Worm (Caenorhabditis elegans) whole organism, late embryonic: Measurements from ENCODE around the gene F39G3.3.
A peak's percentile ranks its signal among the peaks of the same experiment; 100 is the strongest.

Experiments
- C08G9.2 ChIP-seq: sonication (generic microtip); optimal IDR thresholded peaks from 2 replicates; lab custom pipeline; 2016; ENCODE audit warnings: mild to moderate bottlenecking, missing genetic modification characterization, moderate library complexity, missing compliant biosample characterization
- ama-1 ChIP-seq: fragments of 150-350 bp; optimal IDR thresholded peaks from 2 replicates; lab custom pipeline; 2014
- ceh-14 ChIP-seq: sonication (generic microtip); optimal IDR thresholded peaks from 2 replicates; lab custom pipeline; 2016; ENCODE audit warnings: missing genotype, missing genetic modification characterization, missing compliant biosample characterization
- ceh-18 ChIP-seq: sonication (generic microtip); optimal IDR thresholded peaks from 2 replicates; lab custom pipeline; 2016; ENCODE audit warnings: missing genetic modification characterization, missing compliant biosample characterization
- ceh-19 ChIP-seq: fragments of 200-800 bp; sonication (Bioruptor generic); optimal IDR thresholded peaks from 2 replicates; lab custom pipeline; 2018; ENCODE audit warnings: mild to moderate bottlenecking, missing genetic modification characterization, missing compliant biosample characterization
- ceh-2 ChIP-seq: sonication (generic microtip); optimal IDR thresholded peaks from 2 replicates; lab custom pipeline; 2016; ENCODE audit warnings: missing genotype, missing genetic modification characterization, missing compliant biosample characterization
- ceh-22 ChIP-seq: sonication (generic microtip); optimal IDR thresholded peaks from 2 replicates; lab custom pipeline; 2017; ENCODE audit warnings: missing biosample characterization, missing genetic modification characterization
- ceh-24 ChIP-seq: sonication (generic microtip); optimal IDR thresholded peaks from 2 replicates; lab custom pipeline; 2016; ENCODE audit warnings: mild to moderate bottlenecking, missing genetic modification characterization, missing compliant biosample characterization
- ceh-30 ChIP-seq: fragments of 150-350 bp; optimal IDR thresholded peaks from 2 replicates; lab custom pipeline; 2014; ENCODE audit warnings: missing biosample characterization, missing genetic modification characterization
- ceh-31 ChIP-seq: sonication (generic microtip); optimal IDR thresholded peaks from 2 replicates; lab custom pipeline; 2016; ENCODE audit warnings: missing genetic modification characterization, missing compliant biosample characterization
- ceh-48 ChIP-seq: sonication (generic microtip); optimal IDR thresholded peaks from 2 replicates; lab custom pipeline; 2016; ENCODE audit warnings: missing genetic modification characterization, inconsistent platforms, missing compliant biosample characterization
- che-1 ChIP-seq: sonication (generic microtip); optimal IDR thresholded peaks from 2 replicates; lab custom pipeline; 2016; ENCODE audit warnings: mild to moderate bottlenecking, missing genetic modification characterization, missing compliant biosample characterization
- dmd-4 ChIP-seq: sonication (generic microtip); optimal IDR thresholded peaks from 2 replicates; lab custom pipeline; 2016; ENCODE audit warnings: borderline replicate concordance, missing genetic modification characterization, missing compliant biosample characterization
- dve-1 ChIP-seq: sonication (generic microtip); optimal IDR thresholded peaks from 2 replicates; lab custom pipeline; 2017; ENCODE audit warnings: antibody characterized with exemption, mild to moderate bottlenecking, missing genetic modification characterization, missing compliant biosample characterization
- elt-2 ChIP-seq: sonication (generic microtip); optimal IDR thresholded peaks from 2 replicates; lab custom pipeline; 2016; ENCODE audit warnings: missing genetic modification reagents, missing genetic modification characterization, missing compliant biosample characterization
- ets-4 ChIP-seq: sonication (generic microtip); optimal IDR thresholded peaks from 2 replicates; lab custom pipeline; 2016; ENCODE audit warnings: missing genetic modification characterization, missing compliant biosample characterization
- fax-1 ChIP-seq: sonication (generic microtip); optimal IDR thresholded peaks from 2 replicates; lab custom pipeline; 2016; ENCODE audit warnings: missing genotype, missing genetic modification characterization, missing compliant biosample characterization
- fkh-6 ChIP-seq: sonication (generic microtip); optimal IDR thresholded peaks from 2 replicates; lab custom pipeline; 2016; ENCODE audit warnings: missing genetic modification characterization, missing compliant biosample characterization
- hlh-13 ChIP-seq: fragments of 200-800 bp; sonication (Bioruptor generic); optimal IDR thresholded peaks from 2 replicates; lab custom pipeline; 2018; ENCODE audit warnings: mild to moderate bottlenecking, missing genetic modification characterization, missing compliant biosample characterization
- hlh-6 ChIP-seq: sonication (generic microtip); optimal IDR thresholded peaks from 2 replicates; lab custom pipeline; 2016; ENCODE audit warnings: missing genotype, missing genetic modification characterization, missing compliant biosample characterization
- lim-6 ChIP-seq: sonication (generic microtip); optimal IDR thresholded peaks from 2 replicates; lab custom pipeline; 2016; ENCODE audit warnings: missing genetic modification characterization, missing compliant biosample characterization
- mec-3 ChIP-seq: sonication (generic microtip); optimal IDR thresholded peaks from 2 replicates; lab custom pipeline; 2016; ENCODE audit warnings: borderline replicate concordance, missing genetic modification characterization, missing compliant biosample characterization
- nhr-11 ChIP-seq: fragments of 150-350 bp; optimal IDR thresholded peaks from 2 replicates; lab custom pipeline; 2014; ENCODE audit warnings: missing biosample characterization, missing genetic modification characterization
- npax-4 ChIP-seq: sonication (generic microtip); optimal IDR thresholded peaks from 2 replicates; lab custom pipeline; 2016; ENCODE audit warnings: missing genetic modification characterization, missing compliant biosample characterization
- odd-2 ChIP-seq: sonication (generic microtip); optimal IDR thresholded peaks from 2 replicates; lab custom pipeline; 2017; ENCODE audit warnings: antibody characterized with exemption, mild to moderate bottlenecking, missing genetic modification characterization, missing compliant biosample characterization
- pat-9 ChIP-seq: fragments of 200-800 bp; sonication (Bioruptor generic); optimal IDR thresholded peaks from 2 replicates; lab custom pipeline; 2018; ENCODE audit warnings: mild to moderate bottlenecking, missing genetic modification characterization, moderate library complexity, missing compliant biosample characterization
- pha-2 ChIP-seq: sonication (generic microtip); optimal IDR thresholded peaks from 2 replicates; lab custom pipeline; 2017; ENCODE audit warnings: mild to moderate bottlenecking, missing genetic modification characterization, missing compliant biosample characterization
- pha-4 ChIP-seq: fragments of 150-350 bp; optimal IDR thresholded peaks from 2 replicates; lab custom pipeline; 2018; ENCODE audit warnings: missing biosample characterization, missing genetic modification reagents, missing genetic modification characterization
- pqm-1 ChIP-seq: sonication (generic microtip); optimal IDR thresholded peaks from 2 replicates; lab custom pipeline; 2016; ENCODE audit warnings: missing genetic modification characterization, missing compliant biosample characterization
- ref-2 ChIP-seq: sonication (generic microtip); optimal IDR thresholded peaks from 2 replicates; lab custom pipeline; 2016; ENCODE audit warnings: missing genetic modification characterization, missing compliant biosample characterization
- sox-4 ChIP-seq: sonication (generic microtip); optimal IDR thresholded peaks from 2 replicates; lab custom pipeline; 2017; ENCODE audit warnings: mild to moderate bottlenecking, missing genetic modification characterization, inconsistent platforms, missing compliant biosample characterization
- syd-9 ChIP-seq: sonication (generic microtip); optimal IDR thresholded peaks from 2 replicates; lab custom pipeline; 2016; ENCODE audit warnings: mild to moderate bottlenecking, missing genetic modification characterization, moderate library complexity, missing compliant biosample characterization
- tbx-2 ChIP-seq: sonication (generic microtip); optimal IDR thresholded peaks from 2 replicates; lab custom pipeline; 2016; ENCODE audit warnings: missing genetic modification characterization, missing compliant biosample characterization
- tbx-7 ChIP-seq: sonication (generic microtip); optimal IDR thresholded peaks from 2 replicates; lab custom pipeline; 2016; ENCODE audit warnings: missing genotype, missing genetic modification characterization, missing compliant biosample characterization
- ttx-3 ChIP-seq: sonication (generic microtip); optimal IDR thresholded peaks from 2 replicates; lab custom pipeline; 2016; ENCODE audit warnings: missing genetic modification reagents, missing genetic modification characterization, missing compliant biosample characterization
- unc-86 ChIP-seq: sonication (generic microtip); optimal IDR thresholded peaks from 2 replicates; lab custom pipeline; 2016; ENCODE audit warnings: missing genetic modification characterization, missing compliant biosample characterization
- zip-5 ChIP-seq: sonication (generic microtip); optimal IDR thresholded peaks from 2 replicates; lab custom pipeline; 2016; ENCODE audit warnings: missing genetic modification characterization, missing compliant biosample characterization

Gene F39G3.3

DNA sequence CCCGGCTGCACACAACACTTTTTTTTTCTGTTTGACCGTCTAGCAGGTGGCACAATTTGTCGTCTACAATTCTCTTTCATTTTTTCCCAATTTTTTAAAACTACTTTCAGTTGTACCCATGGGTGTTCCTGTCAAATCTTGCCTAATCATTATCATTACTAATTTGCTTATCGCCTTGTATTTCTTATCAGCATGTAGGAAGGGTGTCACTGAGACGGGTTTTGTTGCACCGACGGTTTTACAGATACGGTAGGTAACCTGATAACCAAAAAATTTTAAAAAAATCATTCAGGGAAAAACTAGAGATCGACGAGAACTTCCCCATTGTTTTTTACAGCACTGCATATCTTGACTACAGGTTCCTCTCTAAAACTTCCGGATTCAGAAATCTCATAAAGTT is 6.0 kb downstream of the F39G3.3 start, which contains the start of gene F39G3.2:
Gene F39G3.2, plus strand, starts transcription at position 105 of the 400 bp plus-strand sequence.
- TF ChIP-seq elt-2 (peak; percentile 98), pat-9 (no peak)

DNA sequence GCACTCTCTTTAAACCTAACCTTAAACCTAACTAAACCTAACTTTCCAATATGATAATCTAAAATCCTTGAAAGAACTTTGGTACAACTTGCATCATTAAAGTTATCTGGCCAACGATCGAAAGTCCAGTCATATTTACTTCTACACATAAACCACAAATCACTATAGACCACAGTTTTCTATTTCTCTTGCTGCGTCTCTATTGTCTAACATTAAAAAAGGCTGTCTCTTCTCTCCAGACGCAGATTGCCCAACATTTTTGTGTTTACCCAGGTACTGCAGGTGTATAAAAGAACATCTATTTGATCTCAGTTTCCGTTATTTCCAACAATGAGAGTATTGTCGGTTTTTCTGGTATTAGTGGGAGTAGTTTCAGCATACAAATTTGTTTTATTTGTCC is 10.5 kb downstream of the F39G3.3 start, which contains the start of gene ugt-61:
Gene ugt-61, plus strand, starts transcription at position 233 of the 400 bp plus-strand sequence.
- TF ChIP-seq ceh-48 (tag; lab: Kevin White, UChicago) (no peak), sox-4 (tag; lab: Kevin White, UChicago) (no peak), fax-1 (tag; lab: Kevin White, UChicago) (no peak), dmd-4 (no peak), che-1 (no peak), lim-6 (no peak)
- TF ChIP-seq, all 69 proteins: peak for 0

DNA sequence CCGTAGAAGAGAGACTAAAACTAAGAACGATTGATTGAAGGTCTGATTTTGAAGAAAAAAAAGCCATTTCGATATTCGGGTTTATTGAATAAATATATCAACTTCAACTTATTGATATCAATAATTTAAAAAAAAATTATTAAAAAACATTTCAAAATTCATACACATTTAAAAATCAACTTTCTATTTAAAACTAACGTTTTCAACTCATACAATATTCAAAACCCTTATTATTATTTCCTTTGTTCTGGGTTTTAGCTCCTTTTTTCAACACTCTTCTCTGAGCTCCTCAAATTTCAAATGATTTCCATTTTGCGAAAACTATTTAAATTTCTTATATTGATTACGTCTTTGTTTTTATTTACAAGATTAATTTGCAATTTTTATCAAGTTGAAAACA is 13.6 kb downstream of the F39G3.3 start, which contains the start of gene C18G1.7:
Gene C18G1.7, plus strand, starts transcription at position 301 of the 400 bp plus-strand sequence.
- TF ChIP-seq ama-1 (lab: Kevin White, UChicago) (no peak), mec-3 (tag; lab: Kevin White, UChicago) (no peak), ceh-22 (tag; lab: Kevin White, UChicago) (no peak), hlh-13 (GFP tag; lab: Kevin White, UChicago) (no peak), fax-1 (tag; lab: Kevin White, UChicago) (no peak), ceh-2 (tag; lab: Kevin White, UChicago) (no peak), pqm-1 (no peak), ceh-18 (tag; lab: Kevin White, UChicago) (no peak), ceh-24 (tag; lab: Kevin White, UChicago) (no peak), ceh-19 (GFP tag; lab: Kevin White, UChicago) (no peak), syd-9 (tag; lab: Kevin White, UChicago) (no peak), dve-1 (no peak)

DNA sequence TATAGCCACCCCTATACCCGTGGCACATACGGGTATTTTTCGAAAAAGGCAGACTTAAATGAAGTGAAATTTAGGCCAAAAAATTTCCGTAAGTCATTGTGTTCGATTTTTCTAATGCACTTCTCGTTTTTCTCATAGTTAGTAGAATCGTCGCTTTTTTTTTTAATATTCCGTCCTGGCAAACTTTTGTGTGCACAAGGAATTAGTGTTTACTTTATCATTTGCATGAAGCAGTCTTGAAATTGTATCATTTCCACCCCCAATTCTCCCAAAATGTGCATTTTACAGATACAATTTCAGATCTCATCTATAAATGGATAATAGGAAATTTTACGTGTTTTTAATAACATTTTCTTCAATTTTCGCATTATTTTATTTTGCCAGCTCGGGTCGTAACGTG is 18.6 kb downstream of the F39G3.3 start, which contains the start of gene C18G1.6:
Gene C18G1.6, plus strand, starts transcription at position 301 of the 400 bp plus-strand sequence.
- no peak for TF ChIP-seq pha-4
- no peak for TF ChIP-seq ceh-19 (GFP tag; lab: Kevin White, UChicago)
- no peak for TF ChIP-seq tbx-2 (tag; lab: Kevin White, UChicago)

DNA sequence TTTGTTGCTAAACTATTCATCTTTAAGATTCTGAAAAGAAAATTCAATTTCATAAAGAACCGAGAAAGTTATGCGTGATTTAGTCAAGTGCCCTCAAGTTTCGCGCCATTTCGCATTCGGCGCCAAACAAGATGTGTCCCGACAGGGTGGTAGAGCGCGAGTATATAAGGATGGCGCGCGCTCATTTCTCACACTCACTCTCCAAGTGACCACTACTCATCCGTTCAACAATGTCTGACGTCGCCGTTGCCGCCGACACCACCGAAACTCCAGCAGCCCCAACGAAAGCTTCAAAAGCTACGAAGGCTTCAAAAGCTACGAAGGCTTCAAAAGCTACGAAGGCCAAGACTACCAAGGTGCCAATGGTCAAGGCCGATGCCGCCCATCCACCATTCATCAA is 22.4 kb downstream of the F39G3.3 start, which contains the start of gene hil-4:
Gene hil-4, plus strand, starts transcription at position 191 of the 400 bp plus-strand sequence.
- TF ChIP-seq ceh-14 (tag; lab: Kevin White, UChicago) = no peak
- TF ChIP-seq ttx-3 = no peak
- TF ChIP-seq zip-5 (tag; lab: Kevin White, UChicago) = no peak
- no peak for TF ChIP-seq ref-2 (tag; lab: Kevin White, UChicago)
- TF ChIP-seq ceh-30 (tag; lab: Kevin White, UChicago) = no peak
- no peak for TF ChIP-seq ceh-19 (GFP tag; lab: Kevin White, UChicago)
- no peak for TF ChIP-seq odd-2
- TF ChIP-seq nhr-11 = no peak

DNA sequence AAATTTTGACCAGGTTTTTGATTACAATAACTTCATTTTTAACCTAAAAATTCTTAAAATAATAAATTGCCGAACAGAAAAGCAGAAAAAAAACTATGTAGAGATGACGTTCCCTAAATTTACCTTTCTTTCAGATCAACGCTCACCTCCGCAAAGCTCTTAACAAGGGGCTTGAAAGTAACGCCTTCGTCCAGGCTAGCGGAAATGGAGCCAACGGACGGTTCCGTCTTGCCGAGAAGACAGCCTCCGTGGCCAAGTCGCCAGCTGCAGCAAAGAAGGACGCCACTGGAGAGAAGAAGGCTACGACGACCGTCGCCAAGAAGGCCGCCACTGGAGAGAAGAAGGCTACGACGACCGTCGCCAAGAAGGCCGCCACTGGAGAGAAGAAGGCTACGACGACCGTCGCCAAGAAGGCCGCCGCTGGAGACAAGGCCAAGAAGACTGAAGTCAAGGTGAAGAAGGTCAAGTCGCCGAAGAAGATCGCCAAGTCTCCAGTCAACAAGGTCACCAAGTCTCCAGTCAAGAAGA is 23.0 kb downstream of the F39G3.3 start:
- TF ChIP-seq tbx-2 (tag; lab: Kevin White, UChicago) (no peak), pha-2 (tag; lab: Kevin White, UChicago) (no peak), unc-86 (tag; lab: Kevin White, UChicago) (no peak), che-1 (no peak), ets-4 (no peak), ceh-31 (no peak), elt-2 (no peak), odd-2 (no peak), hlh-6 (tag; lab: Kevin White, UChicago) (no peak), ceh-14 (tag; lab: Kevin White, UChicago) (no peak), fkh-6 (tag; lab: Kevin White, UChicago) (no peak), tbx-7 (tag; lab: Kevin White, UChicago) (no peak), dmd-4 (no peak), zip-5 (tag; lab: Kevin White, UChicago) (no peak), C08G9.2 (no peak), npax-4 (tag; lab: Kevin White, UChicago) (no peak)
